Fruit fly (Drosophila melanogaster) whole organism, embryonic: ENCODE measurements around the gene CCT7.

Experiments
- Hand ChIP-seq: fragments of 200-800 bp; sonication (Bioruptor generic); optimal IDR thresholded peaks from 2 replicates; lab custom pipeline; 2017; ENCODE audit warnings: mild to moderate bottlenecking, missing biosample characterization, missing genetic modification reagents, missing genetic modification characterization
- h ChIP-seq: fragments of >200 bp; optimal IDR thresholded peaks from 2 replicates; lab custom pipeline; 2017

DNA sequence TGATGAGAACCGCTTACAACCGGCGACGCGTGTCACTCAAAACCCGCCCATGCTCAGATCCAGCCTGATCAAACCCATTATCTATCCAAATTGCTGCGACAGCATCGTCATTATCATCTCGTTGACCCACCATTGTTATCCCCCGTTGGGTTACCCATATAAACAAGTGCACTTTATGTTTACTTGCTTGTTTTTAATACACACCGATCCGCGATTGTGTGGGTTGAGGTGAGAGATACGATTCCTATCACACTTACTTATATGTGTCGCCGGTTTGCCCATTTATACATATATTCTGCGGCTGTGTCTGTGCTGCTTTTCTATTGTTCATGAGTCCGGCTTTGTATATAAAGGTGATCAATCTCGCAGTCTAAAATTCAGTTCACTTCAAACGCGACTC, 20.3 kb downstream of the CCT7 start, which contains the start of gene CG8369:
- TF ChIP-seq Hand: no peak
- no peak for TF ChIP-seq h (lab: Kevin White, UChicago)
